Fruit fly (Drosophila melanogaster) whole organism, embryonic: Measurements from ENCODE around the gene CG15023.

ENCODE experiments used
- Aef1 ChIP-seq: fragments of 200-800 bp; sonication (Bioruptor generic); IDR thresholded peaks from 3 replicates; pipeline ENCODE4 v1.3.6; 2022; ENCODE audit warnings: missing biosample characterization, missing genetic modification characterization
- B-H1 ChIP-seq: fragments of 200-800 bp; sonication (Bioruptor generic); IDR thresholded peaks from 3 replicates; pipeline ENCODE4 v1.3.6; 2022; ENCODE audit warnings: missing biosample characterization, missing genetic modification characterization
- Bdp1 ChIP-seq: fragments of 200-800 bp; sonication (Bioruptor generic); optimal IDR thresholded peaks from 3 replicates; lab custom pipeline; 2016; ENCODE audit warnings: missing biosample characterization, missing genetic modification characterization
- CG10462 ChIP-seq: fragments of 200-800 bp; sonication (Bioruptor generic); optimal IDR thresholded peaks from 2 replicates; lab custom pipeline; 2016; ENCODE audit warnings: missing biosample characterization, missing genetic modification characterization
- CG11398 ChIP-seq: fragments of 200-800 bp; sonication (Bioruptor generic); optimal IDR thresholded peaks from 2 replicates; lab custom pipeline; 2016; ENCODE audit warnings: missing biosample characterization, missing genetic modification characterization
- CG12071 ChIP-seq: fragments of 200-800 bp; sonication (Bioruptor generic); optimal IDR thresholded peaks from 3 replicates; lab custom pipeline; 2018; ENCODE audit warnings: missing biosample characterization, mild to moderate bottlenecking, missing genetic modification characterization
- CG12659 ChIP-seq: fragments of 200-800 bp; sonication (Bioruptor generic); optimal IDR thresholded peaks from 3 replicates; lab custom pipeline; 2017; ENCODE audit warnings: mild to moderate bottlenecking, missing biosample characterization, missing genetic modification reagents, missing genetic modification characterization
- CG13775 ChIP-seq: fragments of 200-800 bp; sonication (Bioruptor generic); optimal IDR thresholded peaks from 3 replicates; lab custom pipeline; 2017; ENCODE audit warnings: missing biosample characterization, mild to moderate bottlenecking, missing genetic modification characterization
- CG17912 ChIP-seq: fragments of 200-800 bp; sonication (Bioruptor generic); optimal IDR thresholded peaks from 2 replicates; lab custom pipeline; 2018; ENCODE audit warnings: missing biosample characterization, mild to moderate bottlenecking, missing genetic modification characterization
- CG1792 ChIP-seq: fragments of 200-800 bp; sonication (Bioruptor generic); optimal IDR thresholded peaks from 2 replicates; lab custom pipeline; 2016; ENCODE audit warnings: missing biosample characterization, missing genetic modification characterization
- CG18476 ChIP-seq: fragments of 200-800 bp; sonication (Bioruptor generic); optimal IDR thresholded peaks from 2 replicates; lab custom pipeline; 2016; ENCODE audit warnings: missing biosample characterization, mild to moderate bottlenecking, missing genetic modification characterization
- CG2875 ChIP-seq: fragments of 200-800 bp; sonication (Bioruptor generic); optimal IDR thresholded peaks from 2 replicates; lab custom pipeline; 2017; ENCODE audit warnings: missing biosample characterization, mild to moderate bottlenecking, missing genetic modification characterization, missing genetic modification reagents
- CG2889 ChIP-seq: fragments of 200-800 bp; sonication (Bioruptor generic); IDR thresholded peaks from 3 replicates; pipeline ENCODE4 v1.3.6; 2022; ENCODE audit warnings: missing biosample characterization, missing genetic modification characterization
- CG30403 ChIP-seq: fragments of 200-800 bp; sonication (Bioruptor generic); optimal IDR thresholded peaks from 3 replicates; lab custom pipeline; 2016; ENCODE audit warnings: missing biosample characterization, missing genetic modification characterization
- CG4328 ChIP-seq: fragments of 200-800 bp; sonication (Bioruptor generic); optimal IDR thresholded peaks from 3 replicates; lab custom pipeline; 2017; ENCODE audit warnings: missing biosample characterization, missing genetic modification reagents, missing genetic modification characterization
- CG4360 ChIP-seq: fragments of 200-800 bp; sonication (Bioruptor generic); IDR thresholded peaks from 2 replicates; pipeline ENCODE4 v1.3.6; 2022; ENCODE audit warnings: missing biosample characterization, missing genetic modification characterization
- CG5180 ChIP-seq: fragments of 200-800 bp; sonication (Bioruptor generic); optimal IDR thresholded peaks from 3 replicates; lab custom pipeline; 2017; ENCODE audit warnings: missing biosample characterization, missing genetic modification characterization, mild to moderate bottlenecking, moderate library complexity, missing genetic modification reagents
- CG6175 ChIP-seq: fragments of 200-800 bp; sonication (Bioruptor generic); IDR thresholded peaks from 3 replicates; pipeline ENCODE4 v1.3.6; 2022; ENCODE audit warnings: missing biosample characterization, missing genetic modification characterization
- CG6654 ChIP-seq: fragments of 200-800 bp; sonication (Bioruptor generic); optimal IDR thresholded peaks from 2 replicates; lab custom pipeline; 2017; ENCODE audit warnings: missing biosample characterization, mild to moderate bottlenecking, missing genetic modification characterization
- CG7357 ChIP-seq: fragments of 200-800 bp; sonication (Bioruptor generic); IDR thresholded peaks from 3 replicates; pipeline ENCODE4 v1.3.6; 2022; ENCODE audit warnings: missing biosample characterization, missing genetic modification characterization
- CG7745 ChIP-seq: fragments of 200-800 bp; sonication (Bioruptor generic); optimal IDR thresholded peaks from 2 replicates; lab custom pipeline; 2018; ENCODE audit warnings: missing biosample characterization, mild to moderate bottlenecking, missing genetic modification characterization, moderate library complexity
- CG8388 ChIP-seq: fragments of 200-800 bp; sonication (Bioruptor generic); optimal IDR thresholded peaks from 2 replicates; lab custom pipeline; 2019; ENCODE audit warnings: missing biosample characterization, mild to moderate bottlenecking, missing genetic modification characterization, moderate library complexity
- CG9609 ChIP-seq: fragments of 200-800 bp; sonication (Bioruptor generic); optimal IDR thresholded peaks from 3 replicates; lab custom pipeline; 2016; ENCODE audit warnings: missing biosample characterization, missing genetic modification characterization
- D19B ChIP-seq: fragments of 200-800 bp; sonication (Bioruptor generic); optimal IDR thresholded peaks from 2 replicates; lab custom pipeline; 2017; ENCODE audit warnings: missing biosample characterization, mild to moderate bottlenecking, missing genetic modification characterization
- Elba2 ChIP-seq: fragments of 200-800 bp; sonication (Bioruptor generic); optimal IDR thresholded peaks from 3 replicates; lab custom pipeline; 2016; ENCODE audit warnings: missing biosample characterization, missing genetic modification characterization
- Gsc ChIP-seq: fragments of 200-800 bp; sonication (Bioruptor generic); IDR thresholded peaks from 2 replicates; pipeline ENCODE4 v1.3.6; 2022; ENCODE audit warnings: missing biosample characterization, missing genetic modification characterization
- HmgD ChIP-seq: fragments of 200-800 bp; sonication (Bioruptor generic); optimal IDR thresholded peaks from 3 replicates; lab custom pipeline; 2016; ENCODE audit warnings: missing biosample characterization, missing genetic modification characterization
- Max ChIP-seq: fragments of 200-800 bp; sonication (Bioruptor generic); optimal IDR thresholded peaks from 2 replicates; lab custom pipeline; 2016; ENCODE audit warnings: missing biosample characterization, mild to moderate bottlenecking, missing genetic modification characterization
- Med ChIP-seq: fragments of 200-800 bp; sonication (Bioruptor generic); peaks from one replicate; lab custom pipeline; 2016; ENCODE audit warnings: missing biosample characterization, missing genetic modification characterization, mild to moderate bottlenecking, inconsistent platforms, moderate library complexity
- Mrtf ChIP-seq: fragments of 200-800 bp; sonication (Bioruptor generic); IDR thresholded peaks from 3 replicates; pipeline ENCODE4 v1.3.6; 2022; ENCODE audit warnings: missing biosample characterization, missing genetic modification characterization
- NFAT ChIP-seq: fragments of 200-800 bp; sonication (Bioruptor generic); IDR thresholded peaks from 2 replicates; pipeline ENCODE4 v1.3.6; 2022; ENCODE audit warnings: missing biosample characterization, missing genetic modification characterization
- Oaz ChIP-seq: fragments of 200-800 bp; sonication (Bioruptor generic); IDR thresholded peaks from 2 replicates; pipeline ENCODE4 v1.3.6; 2022; ENCODE audit warnings: missing biosample characterization, missing genetic modification characterization
- Pdp1 ChIP-seq, 2 experiments: fragments of 200-800 bp; sonication (Bioruptor generic); optimal IDR thresholded peaks; 3 replicates each; lab custom pipeline; 2016; ENCODE audit warnings: missing biosample characterization in 2 of 2, missing genetic modification characterization in 2 of 2, mild to moderate bottlenecking in 1 of 2, moderate library complexity in 1 of 2
- Ravus ChIP-seq: fragments of 200-800 bp; sonication (Bioruptor generic); IDR thresholded peaks from 2 replicates; pipeline ENCODE4 v1.3.6; 2022; ENCODE audit warnings: missing biosample characterization, missing genetic modification characterization
- TFAM ChIP-seq: fragments of 200-800 bp; sonication (Bioruptor generic); optimal IDR thresholded peaks from 2 replicates; lab custom pipeline; 2017; ENCODE audit warnings: missing biosample characterization, missing genetic modification characterization, inconsistent platforms
- YL-1 ChIP-seq: fragments of 200-800 bp; sonication (Bioruptor generic); optimal IDR thresholded peaks from 3 replicates; lab custom pipeline; 2017; ENCODE audit warnings: missing biosample characterization, mild to moderate bottlenecking, missing genetic modification characterization
- chm ChIP-seq: fragments of 200-800 bp; sonication (Bioruptor generic); IDR thresholded peaks from 2 replicates; pipeline ENCODE4 v1.3.6; 2022; ENCODE audit warnings: missing biosample characterization, missing genetic modification characterization
- cwo ChIP-seq: fragments of 200-800 bp; sonication (Bioruptor generic); optimal IDR thresholded peaks from 3 replicates; lab custom pipeline; 2017; ENCODE audit warnings: missing biosample characterization, missing genetic modification characterization, mild to moderate bottlenecking, moderate library complexity, missing genetic modification reagents
- grn ChIP-seq: fragments of 200-800 bp; sonication (Bioruptor generic); optimal IDR thresholded peaks from 3 replicates; lab custom pipeline; 2017; ENCODE audit warnings: missing biosample characterization, missing genetic modification characterization
- ind ChIP-seq: fragments of 200-800 bp; sonication (Bioruptor generic); optimal IDR thresholded peaks from 3 replicates; lab custom pipeline; 2016; ENCODE audit warnings: missing biosample characterization, missing genetic modification characterization
- insv ChIP-seq, 2 experiments: fragments of 200-800 bp; sonication (Bioruptor generic); optimal IDR thresholded peaks; 3 replicates each; lab custom pipeline; 2016 to 2018; ENCODE audit warnings: missing biosample characterization in 2 of 2, missing genetic modification characterization in 2 of 2
- kah ChIP-seq: fragments of 200-800 bp; sonication (Bioruptor generic); optimal IDR thresholded peaks from 2 replicates; lab custom pipeline; 2018; ENCODE audit warnings: missing biosample characterization, mild to moderate bottlenecking, missing genetic modification characterization
- lab ChIP-seq: fragments of 200-800 bp; sonication (Bioruptor generic); optimal IDR thresholded peaks from 3 replicates; lab custom pipeline; 2017; ENCODE audit warnings: missing biosample characterization, missing genetic modification characterization, mild to moderate bottlenecking, moderate library complexity, missing genetic modification reagents
- lola ChIP-seq, 3 experiments: fragments of >200 bp in 2 of 3; fragments of 200-800 bp in 1 of 3; sonication (Bioruptor generic) in 1 of 3; optimal IDR thresholded peaks; 2 replicates each; lab custom pipeline; 2017 to 2019; ENCODE audit warnings: missing biosample characterization in 3 of 3, missing genetic modification characterization in 3 of 3, mild to moderate bottlenecking in 1 of 3, moderate library complexity in 1 of 3
- oc ChIP-seq: fragments of 200-800 bp; sonication (Bioruptor generic); optimal IDR thresholded peaks from 2 replicates; lab custom pipeline; 2018; ENCODE audit warnings: missing biosample characterization, mild to moderate bottlenecking, missing genetic modification characterization, moderate library complexity
- odd ChIP-seq: fragments of 200-800 bp; sonication (Bioruptor generic); optimal IDR thresholded peaks from 2 replicates; lab custom pipeline; 2017; ENCODE audit warnings: missing biosample characterization, mild to moderate bottlenecking, missing genetic modification characterization
- pho ChIP-seq: fragments of 200-800 bp; sonication (Bioruptor generic); optimal IDR thresholded peaks from 2 replicates; lab custom pipeline; 2016; ENCODE audit warnings: missing biosample characterization, missing genetic modification characterization
- so ChIP-seq: fragments of 200-800 bp; sonication (Bioruptor generic); IDR thresholded peaks from 3 replicates; pipeline ENCODE4 v1.3.6; 2022; ENCODE audit warnings: missing biosample characterization, missing genetic modification characterization
- ssp ChIP-seq: fragments of 200-800 bp; sonication (Bioruptor generic); IDR thresholded peaks from 2 replicates; pipeline ENCODE4 v1.3.6; 2022; ENCODE audit warnings: missing biosample characterization, missing genetic modification characterization
- tin ChIP-seq: fragments of 200-800 bp; sonication (Bioruptor generic); optimal IDR thresholded peaks from 3 replicates; lab custom pipeline; 2016; ENCODE audit warnings: missing biosample characterization, missing genetic modification characterization

Gene CG15023

dm6 chr3L:4474946-4475470, 13.7 kb upstream of the CG15023 start (continued):
- TF ChIP-seq lola (GFP tag; optimal IDR thresholded peaks at IDR 0.05; lab: Kevin White, UChicago), result no peak
- no peak for TF ChIP-seq CG4360
- TF ChIP-seq Med (GFP tag; lab: Kevin White, UChicago), result peak; percentile 99
- TF ChIP-seq Pdp1 (GFP tag; optimal IDR thresholded peaks at IDR 0.05; lab: Kevin White, UChicago), result peak; percentile 39 to 66
- TF ChIP-seq so, result 0 out of 3 replicates have a peak, but pooled peaks have one; percentile 77
- peak; percentile 97 for TF ChIP-seq lab
- TF ChIP-seq CG6175 (GFP tag; lab: Robert Waterston, UW), result peak; percentile 47; the same call in 1 of the 3 replicates
- TF ChIP-seq Gsc (GFP tag; lab: Robert Waterston, UW), result no peak
- TF ChIP-seq Oaz (GFP tag; lab: Robert Waterston, UW), result no peak
- TF ChIP-seq Elba2, result no peak
- peak; percentile 70 for TF ChIP-seq CG5180
- TF ChIP-seq CG6654 (GFP tag; lab: Kevin White, UChicago), result peak; percentile 66
- TF ChIP-seq CG4328 (GFP tag; lab: Kevin White, UChicago), result peak; percentile 84
- peak; percentile 97 for TF ChIP-seq CG12071 (GFP tag; lab: Kevin White, UChicago)
- TF ChIP-seq HmgD, result no peak
- peak; percentile 89 for TF ChIP-seq YL-1 (GFP tag; lab: Kevin White, UChicago)
- TF ChIP-seq cwo, result peak; percentile 70
- TF ChIP-seq Max, result peak; percentile 69
- peak; percentile 70 for TF ChIP-seq oc
- TF ChIP-seq CG9609 (GFP tag; lab: Kevin White, UChicago), result peak; percentile 29
- TF ChIP-seq B-H1 (GFP tag; lab: Robert Waterston, UW), result peak; percentile 39; the same call in 1 of the 3 replicates
- peak; percentile 76 for TF ChIP-seq CG13775
- TF ChIP-seq chm, result peak; percentile 89; the same call in 1 of the 2 replicates
- TF ChIP-seq grn, result peak; percentile 71
- TF ChIP-seq CG7745 (tag; lab: Kevin White, UChicago), result no peak
- TF ChIP-seq pho (GFP tag; lab: Kevin White, UChicago), result peak; percentile 33
- no peak for TF ChIP-seq Mrtf (GFP tag; lab: Robert Waterston, UW)
- TF ChIP-seq NFAT (GFP tag; lab: Robert Waterston, UW), result peak; percentile 40; the same call in 1 of the 2 replicates
- TF ChIP-seq CG18476, result peak; percentile 32
- TF ChIP-seq CG2889 (GFP tag; lab: Robert Waterston, UW), result no peak
- TF ChIP-seq kah, result peak; percentile 81
- peak; percentile 98 for TF ChIP-seq CG17912 (GFP tag; lab: Kevin White, UChicago)
- TF ChIP-seq ssp (GFP tag; lab: Robert Waterston, UW), result no peak
- no peak for TF ChIP-seq CG7357 (GFP tag; lab: Robert Waterston, UW)
- TF ChIP-seq CG1792 (GFP tag; lab: Kevin White, UChicago), result no peak
- peak; percentile 37 for TF ChIP-seq ind
- peak; percentile 81 for TF ChIP-seq CG12659
- TF ChIP-seq CG8388, result peak; percentile 77
- TF ChIP-seq D19B (GFP tag; lab: Kevin White, UChicago), result peak; percentile 61
- TF ChIP-seq CG10462 (GFP tag; lab: Kevin White, UChicago), result peak; percentile 4
- peak; percentile 55 for TF ChIP-seq tin (GFP tag; lab: Kevin White, UChicago)
- peak in 1 of 2 experiments; percentile 74 for TF ChIP-seq insv (GFP tag; optimal IDR thresholded peaks at IDR 0.05; lab: Kevin White, UChicago)
- TF ChIP-seq CG2875 (GFP tag; lab: Kevin White, UChicago), result peak; percentile 87
- peak; percentile 14 for TF ChIP-seq CG30403 (GFP tag; lab: Kevin White, UChicago)
- TF ChIP-seq Bdp1 (GFP tag; lab: Kevin White, UChicago), result peak; percentile 53
- TF ChIP-seq Ravus, result no peak
- peak; percentile 94 for TF ChIP-seq odd (GFP tag; lab: Kevin White, UChicago)
- TF ChIP-seq Aef1 (GFP tag; lab: Robert Waterston, UW), result no peak
- TF ChIP-seq CG11398, result peak; percentile 74
- peak; percentile 46 for TF ChIP-seq TFAM (GFP tag; lab: Kevin White, UChicago)
